Worm (Caenorhabditis elegans): ENCODE data around the gene Y110A2AL.4.

Gene Y110A2AL.4

ce11 chrII:2888957-2889630, 50.0 kb downstream of the Y110A2AL.4 start, which contains the start of gene pinn-1 (continued):
- 0 out of 2 replicates have a peak, but pooled peaks have one; percentile 31 for TF ChIP-seq ztf-25 (GFP tag; IDR thresholded peaks at IDR 0.05)
- no peak for TF ChIP-seq nfya-1 (tag; optimal IDR thresholded peaks at IDR 0.05; ENCODE audit: borderline replicate concordance, insufficient read depth)
- TF ChIP-seq hrde-1 (tag; optimal IDR thresholded peaks at IDR 0.05; ENCODE audit: borderline replicate concordance) = no peak
- TF ChIP-seq ceh-79 (tag; optimal IDR thresholded peaks at IDR 0.05) = peak; percentile 59
- no peak for TF ChIP-seq F37B4.10 (GFP tag; IDR thresholded peaks at IDR 0.05)
- TF ChIP-seq egl-44 (GFP tag; IDR thresholded peaks at IDR 0.05) = peak; percentile 68; the same call in 1 of the 2 replicates
- TF ChIP-seq athp-1 (tag; optimal IDR thresholded peaks at IDR 0.05) = peak; percentile 95
- TF ChIP-seq B0336.3 (GFP tag; IDR thresholded peaks at IDR 0.05) = peak; percentile 85
- TF ChIP-seq tlf-1 (GFP tag; optimal IDR thresholded peaks at IDR 0.05) = peak; percentile 67
- TF ChIP-seq B0261.1 (tag; optimal IDR thresholded peaks at IDR 0.05) = peak; percentile 21
- TF ChIP-seq unc-62 (GFP tag; optimal IDR thresholded peaks at IDR 0.05) = no peak
- no peak for TF ChIP-seq sdz-38 (tag; optimal IDR thresholded peaks at IDR 0.05)
- peak; percentile 91 for TF ChIP-seq rcor-1 (GFP tag; IDR thresholded peaks at IDR 0.05)
- no peak for TF ChIP-seq nhr-90 (tag; optimal IDR thresholded peaks at IDR 0.05)
- peak; percentile 52 for TF ChIP-seq efl-1 (GFP tag; optimal IDR thresholded peaks at IDR 0.05)
- TF ChIP-seq T07F8.4 (tag; optimal IDR thresholded peaks at IDR 0.05) = no peak
- TF ChIP-seq lin-35 (GFP tag; optimal IDR thresholded peaks at IDR 0.05) = peak in 1 of 3 experiments; percentile 69
- TF ChIP-seq hlh-26 (GFP tag; conservative IDR thresholded peaks at IDR 0.05) = no peak
- no peak for TF ChIP-seq Y79H2A.3 (GFP tag; conservative IDR thresholded peaks at IDR 0.05)
- TF ChIP-seq snpc-4 (GFP tag; optimal IDR thresholded peaks at IDR 0.05) = no peak
- peak; percentile 29 to 76 (median 45) for TF ChIP-seq snpc-4 (tag; optimal IDR thresholded peaks at IDR 0.05)
- TF ChIP-seq Y53F4B.3 (GFP tag; IDR thresholded peaks at IDR 0.05) = peak; percentile 10; the same call in 1 of the 2 replicates
- peak; percentile 69 for TF ChIP-seq ztf-26 (tag; optimal IDR thresholded peaks at IDR 0.05)
- no peak for TF ChIP-seq T26A5.8 (tag; optimal IDR thresholded peaks at IDR 0.05)
- no peak for TF ChIP-seq let-607 (tag; optimal IDR thresholded peaks at IDR 0.05)
- no peak for TF ChIP-seq nfya-2 (GFP tag; IDR thresholded peaks at IDR 0.05)
- TF ChIP-seq cebp-1 (GFP tag; IDR thresholded peaks at IDR 0.05) = peak; percentile 37; the same call in 1 of the 2 replicates
- TF ChIP-seq cebp-1 (tag; optimal IDR thresholded peaks at IDR 0.05) = peak; percentile 75
- TF ChIP-seq akir-1 (GFP tag; optimal IDR thresholded peaks at IDR 0.05) = no peak
- TF ChIP-seq fkh-3 (tag; optimal IDR thresholded peaks at IDR 0.05) = no peak
- peak; percentile 68 for TF ChIP-seq atf-7 (tag; optimal IDR thresholded peaks at IDR 0.05)
- peak; percentile 79 for TF ChIP-seq ceh-91 (GFP tag; IDR thresholded peaks at IDR 0.05)
- 0 out of 2 replicates have a peak, but pooled peaks have one; percentile 44 for TF ChIP-seq ztf-6 (GFP tag; IDR thresholded peaks at IDR 0.05)
- TF ChIP-seq madf-8 (GFP tag; conservative IDR thresholded peaks at IDR 0.05) = peak; percentile 65
- TF ChIP-seq xnd-1 (tag; optimal IDR thresholded peaks at IDR 0.05) = peak; percentile 37
- peak; percentile 56 for TF ChIP-seq repo-1 (tag; optimal IDR thresholded peaks at IDR 0.05)
- peak; percentile 4 for TF ChIP-seq nhr-80 (tag; optimal IDR thresholded peaks at IDR 0.05)
- TF ChIP-seq dpl-1 (GFP tag; optimal IDR thresholded peaks at IDR 0.05) = peak; percentile 47
- no peak for TF ChIP-seq mxl-1 (tag; optimal IDR thresholded peaks at IDR 0.05)
- TF ChIP-seq rec-8 (tag; optimal IDR thresholded peaks at IDR 0.05) = peak; percentile 28 to 56
- peak; percentile 17 for TF ChIP-seq snpc-1.1 (tag; optimal IDR thresholded peaks at IDR 0.05; ENCODE audit: insufficient read depth)

Measured in whole organism, young adult.